Worm (Caenorhabditis elegans): Measurements from ENCODE around the gene vha-15.

- TF ChIP-seq scrt-1 (GFP tag; IDR thresholded peaks at IDR 0.05) (no peak), tbx-11 (GFP tag; IDR thresholded peaks at IDR 0.05) (no peak), ama-1 (optimal IDR thresholded peaks at IDR 0.05) (no peak), flt-1 (GFP tag; IDR thresholded peaks at IDR 0.05) (no peak), tbx-37 (GFP tag; conservative IDR thresholded peaks at IDR 0.05) (no peak), tra-4 (tag; optimal IDR thresholded peaks at IDR 0.05) (no peak), F13C5.2 (tag; optimal IDR thresholded peaks at IDR 0.05) (no peak), ceh-13 (GFP tag; optimal IDR thresholded peaks at IDR 0.05) (no peak)
Measured at ce11 chrX:2197444-2197843, 40.3 kb upstream of the vha-15 start.

Measured in whole organism, early embryonic.